Worm (Caenorhabditis elegans) whole organism, young adult: ENCODE data around the gene let-418.

ENCODE experiments used
- B0035.1 ChIP-seq: sonication (generic microtip); optimal IDR thresholded peaks from 2 replicates; lab custom pipeline; 2016; ENCODE audit warnings: missing genetic modification characterization, mild to moderate bottlenecking, missing compliant biosample characterization, missing genotype, missing genetic modification reagents
- F10E7.11 ChIP-seq: sonication (generic microtip); optimal IDR thresholded peaks from 2 replicates; lab custom pipeline; 2017; ENCODE audit warnings: mild to moderate bottlenecking, missing genetic modification characterization, moderate library complexity, missing compliant biosample characterization
- F23B12.7 ChIP-seq: sonication (generic microtip); optimal IDR thresholded peaks from 2 replicates; lab custom pipeline; 2017; ENCODE audit warnings: missing genetic modification characterization, mild to moderate bottlenecking, missing compliant biosample characterization, antibody characterized with exemption, moderate library complexity; ENCODE audit not compliant: insufficient read depth
- F39B2.1 ChIP-seq: fragments of 200-800 bp; sonication (Bioruptor generic); IDR thresholded peaks from 2 replicates; pipeline ENCODE4 v1.3.6; 2022; ENCODE audit warnings: missing genetic modification reagents, missing genetic modification characterization, missing compliant biosample characterization
- F49E8.2 ChIP-seq: sonication (generic microtip); optimal IDR thresholded peaks from 3 replicates; lab custom pipeline; 2017; ENCODE audit warnings: missing genetic modification characterization, mild to moderate bottlenecking, missing compliant biosample characterization, antibody characterized with exemption, moderate library complexity; ENCODE audit not compliant: insufficient read depth
- F52B5.7 ChIP-seq: sonication (generic microtip); optimal IDR thresholded peaks from 2 replicates; lab custom pipeline; 2016; ENCODE audit warnings: mild to moderate bottlenecking, missing genetic modification characterization, missing compliant biosample characterization
- F57A8.1 ChIP-seq: fragments of 200-800 bp; sonication (Bioruptor generic); optimal IDR thresholded peaks from 2 replicates; lab custom pipeline; 2018; ENCODE audit warnings: mild to moderate bottlenecking, missing genetic modification characterization, moderate library complexity, missing compliant biosample characterization
- K11D2.4 ChIP-seq: fragments of 200-800 bp; sonication (Bioruptor generic); IDR thresholded peaks from 2 replicates; pipeline ENCODE4 v1.3.6; 2022; ENCODE audit warnings: missing genetic modification reagents, missing genetic modification characterization, missing compliant biosample characterization
- K12H6.12 ChIP-seq: fragments of 200-800 bp; sonication (Bioruptor generic); optimal IDR thresholded peaks from 2 replicates; lab custom pipeline; 2018; ENCODE audit warnings: mild to moderate bottlenecking, missing genetic modification characterization, missing compliant biosample characterization
- Y53G8AR.9 ChIP-seq: fragments of 200-800 bp; sonication (Bioruptor generic); conservative IDR thresholded peaks from 2 replicates; pipeline ENCODE4 v1.3.6; 2022; ENCODE audit warnings: missing genetic modification reagents, missing genetic modification characterization, missing compliant biosample characterization
- Y56A3A.18 ChIP-seq: fragments of 200-800 bp; sonication (Bioruptor generic); IDR thresholded peaks from 2 replicates; pipeline ENCODE4 v1.3.6; 2022; ENCODE audit warnings: missing genetic modification reagents, missing genetic modification characterization, missing compliant biosample characterization
- Y95B8A.8 ChIP-seq: fragments of 200-800 bp; sonication (Bioruptor generic); IDR thresholded peaks from 2 replicates; pipeline ENCODE4 v1.3.6; 2022; ENCODE audit warnings: missing genetic modification reagents, missing genetic modification characterization, missing compliant biosample characterization
- akir-1 ChIP-seq: fragments of 200-800 bp; sonication (Bioruptor generic); optimal IDR thresholded peaks from 2 replicates; lab custom pipeline; 2018; ENCODE audit warnings: mild to moderate bottlenecking, missing genetic modification characterization, moderate library complexity, missing compliant biosample characterization
- attf-5 ChIP-seq: fragments of 200-800 bp; sonication (Bioruptor generic); optimal IDR thresholded peaks from 2 replicates; lab custom pipeline; 2018; ENCODE audit warnings: mild to moderate bottlenecking, missing genetic modification characterization, missing compliant biosample characterization
- ceh-79 ChIP-seq: sonication (generic microtip); optimal IDR thresholded peaks from 2 replicates; lab custom pipeline; 2017; ENCODE audit warnings: mild to moderate bottlenecking, missing genetic modification characterization, missing compliant biosample characterization
- ceh-91 ChIP-seq: fragments of 200-800 bp; sonication (Bioruptor generic); IDR thresholded peaks from 2 replicates; pipeline ENCODE4 v1.3.6; 2022; ENCODE audit warnings: missing genetic modification reagents, missing genetic modification characterization, missing compliant biosample characterization
- chd-7 ChIP-seq: sonication (generic microtip); optimal IDR thresholded peaks from 2 replicates; lab custom pipeline; 2016; ENCODE audit warnings: mild to moderate bottlenecking, missing genetic modification characterization, moderate library complexity, missing compliant biosample characterization
- egl-44 ChIP-seq: fragments of 200-800 bp; sonication (Bioruptor generic); IDR thresholded peaks from 2 replicates; pipeline ENCODE4 v1.3.6; 2022; ENCODE audit warnings: missing genetic modification reagents, missing genetic modification characterization, missing compliant biosample characterization
- ekl-4 ChIP-seq: fragments of 200-800 bp; sonication (Bioruptor generic); IDR thresholded peaks from 2 replicates; pipeline ENCODE4 v1.3.6; 2022; ENCODE audit warnings: missing genetic modification reagents, missing genetic modification characterization, missing compliant biosample characterization
- him-1 ChIP-seq: sonication (generic microtip); optimal IDR thresholded peaks from 2 replicates; lab custom pipeline; 2016; ENCODE audit warnings: missing genotype, missing genetic modification reagents, missing genetic modification characterization, missing compliant biosample characterization
- hlh-12 ChIP-seq: sonication (generic microtip); optimal IDR thresholded peaks from 2 replicates; lab custom pipeline; 2016; ENCODE audit warnings: missing genetic modification characterization, missing compliant biosample characterization
- hlh-26 ChIP-seq: fragments of 200-800 bp; sonication (Bioruptor generic); conservative IDR thresholded peaks from 2 replicates; pipeline ENCODE4 v1.3.6; 2022; ENCODE audit warnings: missing genetic modification reagents, missing genetic modification characterization, missing compliant biosample characterization
- hmg-1.2 ChIP-seq: fragments of 200-800 bp; sonication (Bioruptor generic); IDR thresholded peaks from 2 replicates; pipeline ENCODE4 v1.3.6; 2022; ENCODE audit warnings: missing genetic modification reagents, missing genetic modification characterization, missing compliant biosample characterization
- hmg-20 ChIP-seq: fragments of 200-800 bp; sonication (Bioruptor generic); IDR thresholded peaks from 2 replicates; pipeline ENCODE4 v1.3.6; 2022; ENCODE audit warnings: missing genetic modification reagents, missing genetic modification characterization, missing compliant biosample characterization
- lin-35 ChIP-seq, 3 experiments: fragments of 150-350 bp in 2 of 3; sonication (generic microtip) in 1 of 3; optimal IDR thresholded peaks; 2 replicates each; lab custom pipeline; 2014 to 2018; ENCODE audit warnings: missing biosample characterization in 3 of 3, missing genetic modification characterization in 3 of 3, missing genetic modification reagents in 3 of 3
- lir-1 ChIP-seq: fragments of 200-800 bp; sonication (Bioruptor generic); conservative IDR thresholded peaks from 2 replicates; pipeline ENCODE4 v1.3.6; 2022; ENCODE audit warnings: missing genetic modification reagents, missing genetic modification characterization, missing compliant biosample characterization
- madf-10 ChIP-seq: sonication (generic microtip); optimal IDR thresholded peaks from 2 replicates; lab custom pipeline; 2016; ENCODE audit warnings: mild to moderate bottlenecking, missing genetic modification characterization, missing compliant biosample characterization
- madf-6 ChIP-seq: fragments of 200-800 bp; sonication (Bioruptor generic); IDR thresholded peaks from 2 replicates; pipeline ENCODE4 v1.3.6; 2022; ENCODE audit warnings: missing genetic modification reagents, missing genetic modification characterization, missing compliant biosample characterization
- madf-8 ChIP-seq: fragments of 200-800 bp; sonication (Bioruptor generic); conservative IDR thresholded peaks from 2 replicates; pipeline ENCODE4 v1.3.6; 2022; ENCODE audit warnings: missing genetic modification reagents, missing genetic modification characterization, missing compliant biosample characterization
- mel-28 ChIP-seq: sonication (generic microtip); optimal IDR thresholded peaks from 2 replicates; lab custom pipeline; 2016; ENCODE audit warnings: borderline replicate concordance, mild to moderate bottlenecking, missing genetic modification characterization, missing compliant biosample characterization
- mxl-1 ChIP-seq: sonication (generic microtip); optimal IDR thresholded peaks from 2 replicates; lab custom pipeline; 2016; ENCODE audit warnings: missing genetic modification characterization, missing compliant biosample characterization
- nfya-2 ChIP-seq: fragments of 200-800 bp; sonication (Bioruptor generic); IDR thresholded peaks from 2 replicates; pipeline ENCODE4 v1.3.6; 2022; ENCODE audit warnings: missing genetic modification reagents, missing genetic modification characterization, missing compliant biosample characterization
- nfyb-1 ChIP-seq: fragments of 200-800 bp; sonication (Bioruptor generic); IDR thresholded peaks from 2 replicates; pipeline ENCODE4 v1.3.6; 2022; ENCODE audit warnings: missing genetic modification reagents, missing genetic modification characterization, missing compliant biosample characterization
- nhr-179 ChIP-seq: sonication (generic microtip); optimal IDR thresholded peaks from 2 replicates; lab custom pipeline; 2016; ENCODE audit warnings: mild to moderate bottlenecking, missing genetic modification characterization, missing compliant biosample characterization
- nhr-90 ChIP-seq: sonication (generic microtip); optimal IDR thresholded peaks from 2 replicates; lab custom pipeline; 2016; ENCODE audit warnings: missing genotype, mild to moderate bottlenecking, missing genetic modification characterization, missing compliant biosample characterization
- rpc-1 ChIP-seq, 2 experiments: fragments of 150-350 bp in 1 of 2; sonication (generic microtip) in 1 of 2; optimal IDR thresholded peaks; 2 replicates each; lab custom pipeline; 2014 to 2018; ENCODE audit warnings: missing biosample characterization in 1 of 2, missing genetic modification characterization in 1 of 2, missing genetic modification reagents in 1 of 2, missing genotype in 1 of 2
- sdz-38 ChIP-seq: sonication (generic microtip); optimal IDR thresholded peaks from 2 replicates; lab custom pipeline; 2016; ENCODE audit warnings: missing genotype, missing genetic modification characterization, missing compliant biosample characterization
- tlf-1 ChIP-seq: fragments of 200-800 bp; sonication (Bioruptor generic); optimal IDR thresholded peaks from 2 replicates; lab custom pipeline; 2018; ENCODE audit warnings: mild to moderate bottlenecking, missing genetic modification characterization, missing compliant biosample characterization
- zfh-2 ChIP-seq: fragments of 200-800 bp; sonication (Bioruptor generic); conservative IDR thresholded peaks from 2 replicates; pipeline ENCODE4 v1.3.6; 2022; ENCODE audit warnings: missing genetic modification reagents, missing genetic modification characterization, missing compliant biosample characterization
- ztf-18 ChIP-seq: sonication (generic microtip); optimal IDR thresholded peaks from 2 replicates; lab custom pipeline; 2016; ENCODE audit warnings: missing genotype, mild to moderate bottlenecking, missing genetic modification characterization, missing compliant biosample characterization
- ztf-22 ChIP-seq: fragments of 200-800 bp; sonication (Bioruptor generic); optimal IDR thresholded peaks from 2 replicates; lab custom pipeline; 2018; ENCODE audit warnings: mild to moderate bottlenecking, missing genetic modification characterization, moderate library complexity, missing compliant biosample characterization
- ztf-3 ChIP-seq: fragments of 200-800 bp; sonication (Bioruptor generic); optimal IDR thresholded peaks from 2 replicates; lab custom pipeline; 2018; ENCODE audit warnings: mild to moderate bottlenecking, missing genetic modification characterization, missing compliant biosample characterization

The let-418 gene

ce11 chrV:5838576-5839366 lies 12.1 kb downstream of the let-418 start, which contains the start of gene F26F12.2 (continued):
- TF ChIP-seq egl-44 (no peak), B0035.1 (no peak), mxl-1 (tag; lab: Kevin White, UChicago) (no peak), madf-8 (GFP tag; lab: Robert Waterston, UW) (no peak), K12H6.12 (no peak), nhr-179 (tag; lab: Kevin White, UChicago) (no peak), Y53G8AR.9 (GFP tag; lab: Robert Waterston, UW) (no peak), mel-28 (tag; lab: Kevin White, UChicago) (peak; percentile 77), F49E8.2 (no peak), Y56A3A.18 (GFP tag; lab: Robert Waterston, UW) (no peak), Y95B8A.8 (GFP tag; lab: Robert Waterston, UW) (0 out of 2 replicates have a peak, but pooled peaks have one; percentile 56), nhr-90 (no peak)
- TF ChIP-seq, all 124 proteins: peak for 17

ce11 chrV:5840939-5841338 lies 14.3 kb downstream of the let-418 start:
- TF ChIP-seq hlh-12 (tag; lab: Kevin White, UChicago) = no peak
- peak; percentile 18; the same call in 1 of the 2 replicates for TF ChIP-seq K11D2.4 (GFP tag; lab: Robert Waterston, UW)
- TF ChIP-seq ztf-18 = no peak
- no peak for TF ChIP-seq hmg-20 (GFP tag; lab: Robert Waterston, UW)
- peak in 1 of 3 experiments; percentile 10 for TF ChIP-seq lin-35 (GFP tag; optimal IDR thresholded peaks at IDR 0.05; lab: Kevin White, UChicago)
- no peak for TF ChIP-seq lir-1 (GFP tag; lab: Robert Waterston, UW)
- TF ChIP-seq zfh-2 (GFP tag; lab: Robert Waterston, UW) = peak; percentile 4; the same call in 1 of the 2 replicates
- no peak for TF ChIP-seq madf-8 (GFP tag; lab: Robert Waterston, UW)
- TF ChIP-seq ceh-79 (tag; lab: Kevin White, UChicago) = no peak
- peak; percentile 1 for TF ChIP-seq mel-28 (tag; lab: Kevin White, UChicago)
- no peak for TF ChIP-seq attf-5
- TF ChIP-seq akir-1 (GFP tag; lab: Kevin White, UChicago) = peak; percentile 58

DNA sequence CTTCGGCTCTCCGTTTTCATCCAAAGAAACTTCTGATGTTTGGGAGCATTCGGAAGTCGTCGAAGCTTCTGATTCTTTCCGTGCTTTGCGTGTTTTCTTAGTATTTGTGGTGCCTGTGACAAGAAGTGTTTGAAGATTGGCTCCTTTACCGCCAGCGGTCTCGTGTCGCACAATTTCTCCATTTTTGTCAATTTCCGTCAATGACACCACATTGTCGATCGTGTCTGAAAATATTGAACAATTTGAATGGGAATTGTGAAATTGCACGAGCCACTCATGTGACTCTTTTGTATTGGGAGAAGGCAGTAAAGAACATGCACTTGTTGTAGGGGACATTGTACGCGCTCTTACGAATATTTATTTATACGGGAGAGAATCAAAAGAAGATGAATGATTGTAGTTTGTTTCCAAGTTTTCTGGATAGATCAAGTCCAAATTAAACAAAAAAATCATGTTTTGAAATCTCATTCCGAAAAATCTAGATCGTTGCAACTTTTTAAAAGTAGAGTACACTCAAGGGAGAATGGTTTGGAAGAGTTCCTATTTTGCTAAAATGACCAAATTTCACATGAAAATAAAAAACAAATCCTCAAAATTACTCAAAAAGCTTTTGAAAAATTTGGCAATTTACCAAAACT lies 16.0 kb downstream of the let-418 start:
- TF ChIP-seq ceh-91 (no peak), nfyb-1 (GFP tag; lab: Robert Waterston, UW) (peak; percentile 67), F52B5.7 (peak; percentile 50), mel-28 (tag; lab: Kevin White, UChicago) (peak; percentile 27), madf-10 (tag; lab: Kevin White, UChicago) (no peak), ekl-4 (GFP tag; lab: Robert Waterston, UW) (0 out of 2 replicates have a peak, but pooled peaks have one; percentile 29), hmg-1.2 (GFP tag; lab: Robert Waterston, UW) (0 out of 2 replicates have a peak, but pooled peaks have one; percentile 3), F39B2.1 (GFP tag; lab: Robert Waterston, UW) (no peak), tlf-1 (GFP tag; lab: Kevin White, UChicago) (peak; percentile 25), F10E7.11 (no peak), madf-6 (GFP tag; lab: Robert Waterston, UW) (no peak), ztf-3 (GFP tag; lab: Kevin White, UChicago) (no peak), Y95B8A.8 (GFP tag; lab: Robert Waterston, UW) (peak; percentile 64; the same call in 1 of the 2 replicates), him-1 (tag; lab: Kevin White, UChicago) (no peak), sdz-38 (no peak), chd-7 (no peak), hlh-26 (no peak), F23B12.7 (tag; lab: Kevin White, UChicago) (no peak), rpc-1 (optimal IDR thresholded peaks at IDR 0.05; lab: Kevin White, UChicago) (no peak), rpc-1 (tag; optimal IDR thresholded peaks at IDR 0.05; lab: Kevin White, UChicago) (no peak), nfya-2 (GFP tag; lab: Robert Waterston, UW) (no peak), F57A8.1 (GFP tag; lab: Kevin White, UChicago) (no peak), ztf-22 (GFP tag; lab: Kevin White, UChicago) (no peak), lir-1 (GFP tag; lab: Robert Waterston, UW) (no peak; the same call in 1 of the 2 replicates)
